Fruit fly (Drosophila melanogaster): ENCODE data around the gene ppan.

Gene ppan

dm6 chr3R:21112742-21113465, 3.1 kb upstream of the ppan start (continued):
- peak; percentile 89 for TF ChIP-seq CG12942 (GFP tag; optimal IDR thresholded peaks at IDR 0.05)
- TF ChIP-seq CG2202 (tag; optimal IDR thresholded peaks at IDR 0.05), result peak; percentile 70
- no peak for TF ChIP-seq gfzf (GFP tag; optimal IDR thresholded peaks at IDR 0.05)
- peak; percentile 80 for TF ChIP-seq shn (GFP tag; optimal IDR thresholded peaks at IDR 0.05)
- peak; percentile 70; the same call in 1 of the 3 replicates for TF ChIP-seq CG2199 (GFP tag; IDR thresholded peaks at IDR 0.05)
- TF ChIP-seq CG4820 (GFP tag; optimal IDR thresholded peaks at IDR 0.05), result peak; percentile 81
- peak; percentile 85; the same call in 2 of the 3 replicates for TF ChIP-seq tgo (GFP tag; IDR thresholded peaks at IDR 0.05)
- TF ChIP-seq Mrtf (GFP tag; IDR thresholded peaks at IDR 0.05), result peak; percentile 82
- TF ChIP-seq zen (tag; optimal IDR thresholded peaks at IDR 0.05), result peak; percentile 87
- peak; percentile 86 for TF ChIP-seq CG10366 (GFP tag; IDR thresholded peaks at IDR 0.05)
- TF ChIP-seq Bdp1 (GFP tag; optimal IDR thresholded peaks at IDR 0.05), result peak; percentile 78
- TF ChIP-seq CG12769 (tag; optimal IDR thresholded peaks at IDR 0.05), result peak; percentile 94
- TF ChIP-seq Dp (GFP tag; optimal IDR thresholded peaks at IDR 0.05), result no peak
- peak; percentile 73 for TF ChIP-seq sens-2 (GFP tag; IDR thresholded peaks at IDR 0.05)
- TF ChIP-seq pita (GFP tag; optimal IDR thresholded peaks at IDR 0.05), result no peak
- TF ChIP-seq CG4360 (GFP tag; IDR thresholded peaks at IDR 0.05), result peak; percentile 51
- peak; percentile 77 for TF ChIP-seq CG5245 (GFP tag; optimal IDR thresholded peaks at IDR 0.05)
- peak; percentile 80 for TF ChIP-seq chn (GFP tag; optimal IDR thresholded peaks at IDR 0.05)
- TF ChIP-seq CG14860 (GFP tag; IDR thresholded peaks at IDR 0.05; ENCODE audit: partially characterized antibody), result no peak
- TF ChIP-seq amos (GFP tag; IDR thresholded peaks at IDR 0.05; ENCODE audit: partially characterized antibody), result no peak
- peak; percentile 65 for TF ChIP-seq CG43689 (GFP tag; IDR thresholded peaks at IDR 0.05)
- peak; percentile 93 for TF ChIP-seq PHDP (tag; optimal IDR thresholded peaks at IDR 0.05)
- TF ChIP-seq CG9437 (GFP tag; optimal IDR thresholded peaks at IDR 0.05), result peak; percentile 76
- TF ChIP-seq gro (GFP tag; optimal IDR thresholded peaks at IDR 0.05), result peak; percentile 94
- TF ChIP-seq dmrt99B (tag; optimal IDR thresholded peaks at IDR 0.05), result peak; percentile 90
- TF ChIP-seq Hr3 (GFP tag; optimal IDR thresholded peaks at IDR 0.05), result peak; percentile 80
- TF ChIP-seq bigmax (GFP tag; optimal IDR thresholded peaks at IDR 0.05), result peak; percentile 27
- TF ChIP-seq CG15601 (tag; optimal IDR thresholded peaks at IDR 0.05), result peak; percentile 79
- peak; percentile 80 for TF ChIP-seq Ssrp (tag; optimal IDR thresholded peaks at IDR 0.05)
- TF ChIP-seq CG10431 (GFP tag; optimal IDR thresholded peaks at IDR 0.05), result peak; percentile 26
- TF ChIP-seq tap (tag; optimal IDR thresholded peaks at IDR 0.05), result peak; percentile 90
- TF ChIP-seq CG7928 (GFP tag; optimal IDR thresholded peaks at IDR 0.05), result peak; percentile 35
- TF ChIP-seq peb (GFP tag; IDR thresholded peaks at IDR 0.05), result peak; percentile 74
- no peak for TF ChIP-seq zen2 (GFP tag; IDR thresholded peaks at IDR 0.05; ENCODE audit: partially characterized antibody)
- peak; percentile 73 for TF ChIP-seq cato (GFP tag; optimal IDR thresholded peaks at IDR 0.05; ENCODE audit: borderline replicate concordance)
- peak; percentile 92 for TF ChIP-seq Sox102F (GFP tag; optimal IDR thresholded peaks at IDR 0.05)
- TF ChIP-seq pfk (GFP tag; optimal IDR thresholded peaks at IDR 0.05), result peak; percentile 44
- TF ChIP-seq ftz-f1 (GFP tag; optimal IDR thresholded peaks at IDR 0.05), result no peak
- TF ChIP-seq HLHmδ (GFP tag; optimal IDR thresholded peaks at IDR 0.05), result no peak
- TF ChIP-seq usp (GFP tag; optimal IDR thresholded peaks at IDR 0.05), result no peak
- peak; percentile 83 for TF ChIP-seq H2.0 (GFP tag; IDR thresholded peaks at IDR 0.05)
- TF ChIP-seq toy (GFP tag; IDR thresholded peaks at IDR 0.05), result peak; percentile 68
- TF ChIP-seq mam (GFP tag; optimal IDR thresholded peaks at IDR 0.05), result peak; percentile 87
- TF ChIP-seq CG7556 (GFP tag; optimal IDR thresholded peaks at IDR 0.05), result peak; percentile 85
- TF ChIP-seq pnt (GFP tag; optimal IDR thresholded peaks at IDR 0.05), result peak; percentile 87
- TF ChIP-seq danr (GFP tag; IDR thresholded peaks at IDR 0.05), result peak; percentile 64
- TF ChIP-seq CG17829 (tag; optimal IDR thresholded peaks at IDR 0.05), result peak; percentile 87
- TF ChIP-seq MTF-1 (GFP tag; optimal IDR thresholded peaks at IDR 0.05; ENCODE audit: borderline replicate concordance), result peak; percentile 89
- TF ChIP-seq Nf-YC (tag; optimal IDR thresholded peaks at IDR 0.05), result peak; percentile 86
